Worm (Caenorhabditis elegans) whole organism, young adult: ENCODE data around the gene C32H11.3.
A peak's percentile ranks its signal among the peaks of the same experiment; 100 is the strongest.

Experiments used
- B0035.1 ChIP-seq: sonication (generic microtip); optimal IDR thresholded peaks from 2 replicates; lab custom pipeline; 2016; ENCODE audit warnings: missing genetic modification characterization, mild to moderate bottlenecking, missing compliant biosample characterization, missing genotype, missing genetic modification reagents
- B0336.3 ChIP-seq: fragments of 200-800 bp; sonication (Bioruptor generic); IDR thresholded peaks from 2 replicates; pipeline ENCODE4 v1.3.6; 2022; ENCODE audit warnings: missing genetic modification characterization, missing compliant biosample characterization
- F23B12.7 ChIP-seq: sonication (generic microtip); optimal IDR thresholded peaks from 2 replicates; lab custom pipeline; 2017; ENCODE audit warnings: missing genetic modification characterization, mild to moderate bottlenecking, missing compliant biosample characterization, antibody characterized with exemption, moderate library complexity; ENCODE audit not compliant: insufficient read depth
- F39B2.1 ChIP-seq: fragments of 200-800 bp; sonication (Bioruptor generic); IDR thresholded peaks from 2 replicates; pipeline ENCODE4 v1.3.6; 2022; ENCODE audit warnings: missing genetic modification reagents, missing genetic modification characterization, missing compliant biosample characterization
- F49E8.2 ChIP-seq: sonication (generic microtip); optimal IDR thresholded peaks from 3 replicates; lab custom pipeline; 2017; ENCODE audit warnings: missing genetic modification characterization, mild to moderate bottlenecking, missing compliant biosample characterization, antibody characterized with exemption, moderate library complexity; ENCODE audit not compliant: insufficient read depth
- Y67H2A.10 ChIP-seq: fragments of 200-800 bp; sonication (Bioruptor generic); conservative IDR thresholded peaks from 2 replicates; pipeline ENCODE4 v1.3.6; 2022; ENCODE audit warnings: missing genetic modification reagents, missing genetic modification characterization, missing compliant biosample characterization
- cebp-1 ChIP-seq, 2 experiments: fragments of 200-800 bp in 1 of 2; sonication (Bioruptor generic) in 1 of 2; sonication (generic microtip) in 1 of 2; IDR thresholded peaks in 1 of 2; optimal IDR thresholded peaks in 1 of 2; 2 replicates each; pipeline versions ENCODE4 v1.3.6 to Lab custom; 2017 to 2022; ENCODE audit warnings: missing compliant biosample characterization in 2 of 2, missing genetic modification characterization in 2 of 2, mild to moderate bottlenecking in 1 of 2, missing genetic modification reagents in 1 of 2, moderate library complexity in 1 of 2
- cebp-2 ChIP-seq: fragments of 200-800 bp; sonication (Bioruptor generic); IDR thresholded peaks from 2 replicates; pipeline ENCODE4 v1.3.6; 2022; ENCODE audit warnings: missing genetic modification characterization, missing compliant biosample characterization
- die-1 ChIP-seq: sonication (generic microtip); optimal IDR thresholded peaks from 2 replicates; lab custom pipeline; 2016; ENCODE audit warnings: missing genotype, mild to moderate bottlenecking, missing genetic modification characterization, missing compliant biosample characterization
- hlh-26 ChIP-seq: fragments of 200-800 bp; sonication (Bioruptor generic); conservative IDR thresholded peaks from 2 replicates; pipeline ENCODE4 v1.3.6; 2022; ENCODE audit warnings: missing genetic modification reagents, missing genetic modification characterization, missing compliant biosample characterization
- let-526 ChIP-seq: fragments of 200-800 bp; sonication (Bioruptor generic); IDR thresholded peaks from 2 replicates; pipeline ENCODE4 v1.3.6; 2022; ENCODE audit warnings: missing genetic modification reagents, missing genetic modification characterization, missing compliant biosample characterization
- lin-40 ChIP-seq: sonication (generic microtip); optimal IDR thresholded peaks from 2 replicates; lab custom pipeline; 2016; ENCODE audit warnings: missing genetic modification characterization, mild to moderate bottlenecking, missing compliant biosample characterization, missing genotype, missing genetic modification reagents
- lir-1 ChIP-seq: fragments of 200-800 bp; sonication (Bioruptor generic); conservative IDR thresholded peaks from 2 replicates; pipeline ENCODE4 v1.3.6; 2022; ENCODE audit warnings: missing genetic modification reagents, missing genetic modification characterization, missing compliant biosample characterization
- lsy-27 ChIP-seq: sonication (generic microtip); optimal IDR thresholded peaks from 2 replicates; lab custom pipeline; 2017; ENCODE audit warnings: missing genetic modification characterization, mild to moderate bottlenecking, missing compliant biosample characterization, antibody characterized with exemption, missing genotype, borderline replicate concordance; ENCODE audit not compliant: insufficient read depth
- madf-10 ChIP-seq: sonication (generic microtip); optimal IDR thresholded peaks from 2 replicates; lab custom pipeline; 2016; ENCODE audit warnings: mild to moderate bottlenecking, missing genetic modification characterization, missing compliant biosample characterization
- madf-3 ChIP-seq: fragments of 200-800 bp; sonication (Bioruptor generic); IDR thresholded peaks from 2 replicates; pipeline ENCODE4 v1.3.6; 2022; ENCODE audit warnings: missing genetic modification reagents, missing genetic modification characterization, missing compliant biosample characterization
- mxl-1 ChIP-seq: sonication (generic microtip); optimal IDR thresholded peaks from 2 replicates; lab custom pipeline; 2016; ENCODE audit warnings: missing genetic modification characterization, missing compliant biosample characterization
- nfya-1 ChIP-seq: sonication (generic microtip); optimal IDR thresholded peaks from 2 replicates; lab custom pipeline; 2017; ENCODE audit warnings: antibody characterized with exemption, missing compliant biosample characterization, missing genetic modification characterization, borderline replicate concordance; ENCODE audit not compliant: insufficient read depth
- nfya-2 ChIP-seq: fragments of 200-800 bp; sonication (Bioruptor generic); IDR thresholded peaks from 2 replicates; pipeline ENCODE4 v1.3.6; 2022; ENCODE audit warnings: missing genetic modification reagents, missing genetic modification characterization, missing compliant biosample characterization
- nhr-80 ChIP-seq: sonication (generic microtip); optimal IDR thresholded peaks from 2 replicates; lab custom pipeline; 2016; ENCODE audit warnings: missing genetic modification characterization, missing compliant biosample characterization
- rec-8 ChIP-seq, 2 experiments: sonication (generic microtip); optimal IDR thresholded peaks; 2 replicates each; lab custom pipeline; 2016; ENCODE audit warnings: mild to moderate bottlenecking in 2 of 2, missing genetic modification characterization in 2 of 2, missing genetic modification reagents in 2 of 2, missing genotype in 2 of 2, missing biosample characterization in 1 of 2, missing compliant biosample characterization in 1 of 2, moderate library complexity in 1 of 2
- repo-1 ChIP-seq: sonication (generic microtip); optimal IDR thresholded peaks from 2 replicates; lab custom pipeline; 2017; ENCODE audit warnings: mild to moderate bottlenecking, missing genetic modification characterization, missing compliant biosample characterization
- rpc-1 ChIP-seq, 2 experiments: fragments of 150-350 bp in 1 of 2; sonication (generic microtip) in 1 of 2; optimal IDR thresholded peaks; 2 replicates each; lab custom pipeline; 2014 to 2018; ENCODE audit warnings: missing biosample characterization in 1 of 2, missing genetic modification characterization in 1 of 2, missing genetic modification reagents in 1 of 2, missing genotype in 1 of 2
- sdz-38 ChIP-seq: sonication (generic microtip); optimal IDR thresholded peaks from 2 replicates; lab custom pipeline; 2016; ENCODE audit warnings: missing genotype, missing genetic modification characterization, missing compliant biosample characterization
- tlf-1 ChIP-seq: fragments of 200-800 bp; sonication (Bioruptor generic); optimal IDR thresholded peaks from 2 replicates; lab custom pipeline; 2018; ENCODE audit warnings: mild to moderate bottlenecking, missing genetic modification characterization, missing compliant biosample characterization
- unc-130 ChIP-seq: sonication (generic microtip); optimal IDR thresholded peaks from 2 replicates; lab custom pipeline; 2016; ENCODE audit warnings: missing genetic modification reagents, missing genetic modification characterization, missing compliant biosample characterization
- zfh-2 ChIP-seq: fragments of 200-800 bp; sonication (Bioruptor generic); conservative IDR thresholded peaks from 2 replicates; pipeline ENCODE4 v1.3.6; 2022; ENCODE audit warnings: missing genetic modification reagents, missing genetic modification characterization, missing compliant biosample characterization
- ztf-28 ChIP-seq: fragments of 200-800 bp; sonication (Bioruptor generic); IDR thresholded peaks from 2 replicates; pipeline ENCODE4 v1.3.6; 2022; ENCODE audit warnings: missing genetic modification reagents, missing genetic modification characterization, missing compliant biosample characterization

Gene C32H11.3

DNA sequence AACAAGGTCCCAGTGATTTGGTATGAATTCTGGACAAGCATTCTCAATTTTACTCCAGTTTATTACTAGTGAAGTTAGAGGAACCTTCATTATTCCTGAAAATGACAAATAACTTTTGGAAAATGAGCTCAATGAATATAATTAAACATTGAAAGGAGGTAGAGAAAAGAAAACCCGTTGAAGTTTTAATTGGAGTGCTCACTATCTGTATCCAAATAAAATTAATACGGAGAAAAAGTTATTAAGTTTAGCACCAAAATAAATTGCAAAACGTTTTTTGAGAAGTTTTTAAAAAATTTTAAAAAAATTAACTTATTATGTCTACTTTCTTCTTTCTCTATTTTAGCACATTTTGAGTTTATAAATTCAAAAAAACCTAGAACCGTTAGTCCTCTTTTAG, 28.1 kb downstream of the C32H11.3 start, which contains the start of gene F55G11.1:
F55G11.1 (minus strand) TSS at position 101 of the 400 bp plus-strand sequence.
- TF ChIP-seq F39B2.1 (GFP tag; lab: Robert Waterston, UW): no peak
- no peak for TF ChIP-seq let-526 (GFP tag; lab: Robert Waterston, UW)

- no peak for TF ChIP-seq rec-8 (tag; optimal IDR thresholded peaks at IDR 0.05; lab: Kevin White, UChicago)
- TF ChIP-seq, all 124 proteins: peak for 0
Measured at ce11 chrIV:12948470-12948869, 30.1 kb downstream of the C32H11.3 start, which contains the start of gene F55G11.10. Gene F55G11.10 (plus strand): TSS chrIV:12948770.

- no peak for TF ChIP-seq madf-10
- TF ChIP-seq Y67H2A.10 (GFP tag; lab: Robert Waterston, UW): no peak
- no peak for TF ChIP-seq hlh-26 (GFP tag; lab: Robert Waterston, UW)
- no peak for TF ChIP-seq unc-130 (GFP tag; lab: Kevin White, UChicago)
- no peak for TF ChIP-seq ztf-28 (GFP tag; lab: Robert Waterston, UW)
- no peak for TF ChIP-seq repo-1 (tag; lab: Kevin White, UChicago)
- no peak for TF ChIP-seq B0035.1 (tag; lab: Kevin White, UChicago)
- no peak for TF ChIP-seq F49E8.2
- TF ChIP-seq madf-3 (GFP tag; lab: Robert Waterston, UW): no peak
- no peak for TF ChIP-seq rpc-1 (optimal IDR thresholded peaks at IDR 0.05; lab: Kevin White, UChicago)
- TF ChIP-seq rpc-1 (tag; optimal IDR thresholded peaks at IDR 0.05; lab: Kevin White, UChicago): no peak
- TF ChIP-seq cebp-1 (GFP tag; IDR thresholded peaks at IDR 0.05; lab: Robert Waterston, UW): no peak
- TF ChIP-seq cebp-1 (tag; optimal IDR thresholded peaks at IDR 0.05; lab: Kevin White, UChicago): no peak
- no peak for TF ChIP-seq die-1 (tag; lab: Kevin White, UChicago)
Measured at ce11 chrIV:12957730-12958129, 39.4 kb downstream of the C32H11.3 start, which contains the start of gene F55G11.6. Gene F55G11.6 (plus strand): TSS chrIV:12958030.

- no peak for TF ChIP-seq let-526 (GFP tag; lab: Robert Waterston, UW)
- no peak for TF ChIP-seq zfh-2 (GFP tag; lab: Robert Waterston, UW)
- TF ChIP-seq sdz-38 (tag; lab: Kevin White, UChicago): no peak
- TF ChIP-seq nfya-1 (tag; lab: Kevin White, UChicago): no peak
- no peak for TF ChIP-seq lin-40
- TF ChIP-seq nfya-2 (GFP tag; lab: Robert Waterston, UW): no peak
- no peak for TF ChIP-seq mxl-1 (tag; lab: Kevin White, UChicago)
- TF ChIP-seq F23B12.7 (tag; lab: Kevin White, UChicago): no peak
- no peak for TF ChIP-seq tlf-1 (GFP tag; lab: Kevin White, UChicago)
- TF ChIP-seq lir-1 (GFP tag; lab: Robert Waterston, UW): no peak
Measured at ce11 chrIV:12960136-12960535, 41.8 kb downstream of the C32H11.3 start, which contains the start of gene F55G11.7. Gene F55G11.7 (plus strand): TSS chrIV:12960436.

- TF ChIP-seq cebp-2 (GFP tag; lab: Robert Waterston, UW) (no peak), nhr-80 (tag; lab: Kevin White, UChicago) (peak; percentile 34)
Measured at ce11 chrIV:12962564-12962963, 44.2 kb downstream of the C32H11.3 start, which contains the start of gene F55G11.8. Gene F55G11.8 (plus strand): TSS chrIV:12962808.

DNA sequence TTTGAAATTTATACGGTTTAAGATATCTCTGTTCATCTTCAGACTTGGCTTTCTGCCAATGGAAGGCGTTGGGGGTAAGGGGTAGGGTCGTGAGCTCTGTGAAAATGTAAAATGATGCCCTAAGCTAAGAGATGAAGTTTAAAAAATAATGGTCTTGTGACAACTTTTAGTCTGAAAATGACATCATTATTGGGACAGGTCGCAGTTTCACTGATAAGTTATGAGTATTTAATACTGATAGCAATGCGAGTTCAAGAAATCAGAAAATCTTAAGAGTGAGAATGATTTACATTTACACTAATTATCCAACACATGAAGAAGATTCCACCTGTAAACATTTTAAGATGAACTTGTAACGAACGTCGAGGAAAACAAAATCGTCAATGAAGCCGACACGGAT, 46.3 kb downstream of the C32H11.3 start:
- TF ChIP-seq nhr-80 (tag; lab: Kevin White, UChicago) (peak; percentile 5), B0336.3 (no peak), lsy-27 (tag; lab: Kevin White, UChicago) (no peak)
